Worm (Caenorhabditis elegans): ENCODE data around the gene Y7A5A.9.

DNA sequence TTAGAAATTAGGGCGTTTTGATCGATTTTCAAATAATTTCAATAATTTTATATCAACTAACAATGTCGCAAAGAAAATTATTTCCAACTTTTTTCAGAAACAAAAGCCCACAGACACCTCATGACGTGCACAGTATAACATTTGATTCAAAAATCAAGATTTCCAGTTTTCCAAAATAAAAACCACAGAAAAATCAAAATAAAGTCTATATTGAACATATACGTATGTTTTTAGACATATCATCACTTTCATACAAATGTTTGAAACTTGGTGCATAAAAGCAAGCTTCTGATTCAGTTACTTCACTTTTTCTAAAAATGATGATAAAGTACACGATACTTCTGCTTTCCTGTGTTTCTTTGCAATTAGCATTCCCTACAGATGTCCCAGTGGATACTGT lies 29.9 kb downstream of the Y7A5A.9 start, which contains the start of gene F53H4.2:
- TF ChIP-seq F13C5.2 (tag; optimal IDR thresholded peaks at IDR 0.05) (no peak), ama-1 (optimal IDR thresholded peaks at IDR 0.05) (no peak), ceh-13 (GFP tag; optimal IDR thresholded peaks at IDR 0.05) (no peak), ceh-36 (tag; optimal IDR thresholded peaks at IDR 0.05) (no peak), tra-4 (tag; optimal IDR thresholded peaks at IDR 0.05) (no peak), scrt-1 (GFP tag; IDR thresholded peaks at IDR 0.05) (no peak), hnd-1 (tag; optimal IDR thresholded peaks at IDR 0.05) (no peak), hmg-4 (GFP tag; optimal IDR thresholded peaks at IDR 0.05) (no peak), sea-1 (GFP tag; conservative IDR thresholded peaks at IDR 0.05) (no peak)
